Worm (Caenorhabditis elegans) whole organism, L4/young adult: ENCODE results near the gene K09A11.1.

Experiments
- W03F9.2 ChIP-seq: fragments of 150-350 bp; optimal IDR thresholded peaks from 2 replicates; lab custom pipeline; 2014; ENCODE audit warnings: missing biosample characterization, missing genetic modification characterization
- him-1 ChIP-seq: sonication (generic microtip); optimal IDR thresholded peaks from 2 replicates; lab custom pipeline; 2016; ENCODE audit warnings: missing genotype, missing genetic modification reagents, missing genetic modification characterization, missing compliant biosample characterization

DNA sequence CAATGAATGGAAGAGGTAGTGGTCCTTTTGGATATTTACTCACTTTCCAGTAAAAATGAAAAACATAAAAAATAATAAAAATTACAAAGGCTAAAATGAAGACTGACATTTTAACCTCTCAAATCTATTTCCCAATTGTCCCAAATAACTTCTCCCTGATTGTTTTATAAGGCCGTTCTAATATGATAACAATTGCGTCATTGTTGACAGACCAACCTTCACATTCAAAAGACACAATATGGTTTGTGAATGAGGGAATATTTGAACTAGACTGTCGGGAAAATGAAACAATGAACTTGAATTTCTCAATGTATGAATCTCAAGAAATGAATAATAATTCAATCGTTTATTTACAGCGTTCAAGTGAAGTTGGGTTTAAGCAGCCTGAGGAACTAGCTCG, 4.9 kb downstream of the K09A11.1 start, which contains the start of gene cyp-14A1:
- TF ChIP-seq W03F9.2 = no peak
- no peak for TF ChIP-seq him-1 (tag; lab: Kevin White, UChicago)
